Worm (Caenorhabditis elegans) whole organism, L4 larva: ENCODE data around the gene rps-28.

Source experiments
- ceh-20 ChIP-seq: fragments of 200-800 bp; sonication (Bioruptor generic); IDR thresholded peaks from 2 replicates; pipeline ENCODE4 v1.3.6; 2022; ENCODE audit warnings: missing genetic modification reagents, missing genetic modification characterization, missing compliant biosample characterization
- fkh-10 ChIP-seq: fragments of 150-350 bp; optimal IDR thresholded peaks from 2 replicates; lab custom pipeline; 2014; ENCODE audit warnings: missing biosample characterization, missing genetic modification reagents, missing genetic modification characterization
- lsy-2 ChIP-seq, 2 experiments: fragments of 150-350 bp in 1 of 2; sonication (generic microtip) in 1 of 2; optimal IDR thresholded peaks; 2 replicates each; lab custom pipeline; 2014 to 2017; ENCODE audit warnings: missing biosample characterization in 2 of 2, missing genetic modification characterization in 2 of 2
- ztf-11 ChIP-seq: fragments of 150-350 bp; optimal IDR thresholded peaks from 2 replicates; lab custom pipeline; 2014; ENCODE audit warnings: missing biosample characterization, missing genetic modification characterization

DNA sequence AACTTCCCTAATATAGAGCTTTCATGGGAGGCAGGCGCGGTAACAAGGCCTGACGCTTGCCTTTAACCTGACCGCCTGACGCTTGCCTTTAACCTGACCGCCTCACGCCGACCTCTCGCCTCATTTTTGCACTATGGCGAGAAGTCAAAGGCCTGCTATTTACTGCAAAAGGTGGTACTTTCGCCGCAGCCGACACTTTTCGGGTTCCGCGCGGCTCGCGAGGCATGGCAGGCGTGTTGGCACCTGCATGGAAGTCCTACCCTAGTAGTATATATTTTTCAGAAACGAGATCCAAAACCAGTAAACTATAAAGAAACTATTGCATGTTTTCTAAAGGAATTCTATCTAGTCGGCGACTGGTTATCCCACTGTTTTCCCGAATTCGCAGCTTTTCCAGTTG, 30.8 kb upstream of the rps-28 start:
- TF ChIP-seq lsy-2 (tag; optimal IDR thresholded peaks at IDR 0.05; lab: Kevin White, UChicago) = no peak
- no peak for TF ChIP-seq ceh-20 (GFP tag; lab: Robert Waterston, UW)
- TF ChIP-seq ztf-11 = no peak
- no peak for TF ChIP-seq fkh-10 (GFP tag; lab: Kevin White, UChicago)
